Fruit fly (Drosophila melanogaster) ovary, adult (tissue): ENCODE results near the gene Bcs1.

Experiments used
- CG17801 ChIP-seq: fragments of 200-800 bp; optimal IDR thresholded peaks from 2 replicates; lab custom pipeline; 2019; ENCODE audit warnings: missing biosample characterization, mild to moderate bottlenecking, missing genetic modification characterization, moderate library complexity; ENCODE audit not compliant: partially characterized antibody

Bcs1 gene

dm6 chr2L:10222550-10223231 lies at the start of gene Bcs1:
TSS of gene Bcs1 (plus strand) at chr2L:10222657.
- TF ChIP-seq CG17801 (GFP tag; lab: Kevin White, UChicago) = no peak

dm6 chr2L:10180182-10180779 lies 42.2 kb upstream of the Bcs1 start, which contains the start of gene CG44153:
TSS of gene CG44153 (minus strand) at chr2L:10180256.
- TF ChIP-seq CG17801 (GFP tag; lab: Kevin White, UChicago) = no peak

dm6 chr2L:10191396-10191795 lies 31.1 kb upstream of the Bcs1 start, which contains the start of gene Fum4:
TSS of gene Fum4 (minus strand) at chr2L:10191496.
- TF ChIP-seq CG17801 (GFP tag; lab: Kevin White, UChicago) = no peak

DNA sequence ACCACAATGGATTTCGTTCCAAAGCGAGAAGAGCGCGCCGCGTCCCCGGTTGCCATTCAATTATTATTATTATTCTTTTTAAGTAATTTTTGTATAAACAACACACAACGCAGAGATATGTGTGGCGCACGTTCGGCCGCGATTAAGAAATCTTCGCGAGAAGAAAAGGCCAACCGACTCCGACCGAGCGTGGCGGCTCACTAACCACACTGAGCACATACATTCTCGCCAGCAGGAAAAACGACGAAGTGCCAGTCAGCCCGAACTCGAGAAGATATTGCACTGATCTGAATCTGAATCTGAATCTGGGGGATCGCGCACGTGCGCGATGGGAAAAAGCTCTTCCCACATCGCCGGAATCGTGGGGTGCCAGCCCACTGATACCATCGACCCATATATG lies 23.5 kb upstream of the Bcs1 start, which contains the start of gene Sur:
Gene Sur (minus strand): TSS at position 207 of the 400 bp plus-strand sequence.
- TF ChIP-seq CG17801 (GFP tag; lab: Kevin White, UChicago) = no peak

DNA sequence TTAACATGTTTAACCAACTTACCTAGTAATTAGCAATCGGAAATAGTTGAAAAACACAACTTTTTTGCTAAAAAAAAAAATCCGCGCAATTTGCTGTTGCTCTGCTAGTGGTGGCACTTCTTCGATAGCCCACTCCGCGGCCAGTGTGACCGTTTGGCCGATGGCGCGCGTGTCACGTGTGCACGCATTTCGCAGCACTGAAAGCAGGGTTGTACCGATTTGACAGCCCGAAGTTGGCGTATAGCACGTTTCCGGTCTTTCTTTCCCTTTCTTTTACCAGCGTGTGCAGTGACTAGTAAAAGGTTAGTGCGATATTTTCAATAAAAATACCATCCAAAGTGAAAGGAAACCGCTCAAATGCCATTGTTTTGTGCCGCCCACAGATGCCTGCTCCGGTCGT lies 21.6 kb upstream of the Bcs1 start, which contains the start of the genes Ripalpha and RpL7:
Gene Ripalpha (minus strand): TSS at position 128 of the 400 bp plus-strand sequence.
Gene RpL7 (plus strand): TSS at position 158 of the 400 bp plus-strand sequence.
- peak; percentile 88 for TF ChIP-seq CG17801 (GFP tag; lab: Kevin White, UChicago)

dm6 chr2L:10201743-10202142 lies 20.7 kb upstream of the Bcs1 start:
- TF ChIP-seq CG17801 (GFP tag; lab: Kevin White, UChicago) = no peak

DNA sequence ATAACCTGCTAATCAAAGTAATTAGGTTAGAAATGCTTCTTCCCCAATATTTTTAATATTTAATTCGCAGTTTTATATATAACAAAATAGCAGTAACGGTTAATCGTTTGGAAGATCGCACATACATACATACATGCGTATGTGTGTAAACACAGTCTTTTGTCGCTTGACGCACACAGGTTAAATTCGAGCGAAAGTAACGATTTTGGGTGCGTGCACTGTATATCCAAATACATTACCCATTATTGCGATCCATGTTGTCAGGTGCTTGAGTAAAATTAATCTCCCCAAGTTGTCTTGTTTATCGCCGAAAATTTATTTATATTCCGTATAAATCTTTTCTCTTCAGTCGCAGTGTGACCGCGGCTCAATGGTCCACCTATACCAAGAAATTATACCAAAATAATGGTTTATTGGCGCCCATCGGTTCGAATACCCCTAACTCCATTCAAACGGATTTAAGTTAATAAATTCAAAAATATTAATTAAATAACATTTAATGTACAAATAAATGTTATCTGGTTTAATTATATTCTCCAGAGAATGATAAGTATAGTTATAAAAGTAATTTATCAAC lies 18.4 kb upstream of the Bcs1 start, which contains the start of gene CG34159:
Gene CG34159 (minus strand): TSS at position 385 of the 577 bp plus-strand sequence.
- TF ChIP-seq CG17801 (GFP tag; lab: Kevin White, UChicago) = no peak

dm6 chr2L:10205940-10206339 lies 16.5 kb upstream of the Bcs1 start:
- no peak for TF ChIP-seq CG17801 (GFP tag; lab: Kevin White, UChicago)

DNA sequence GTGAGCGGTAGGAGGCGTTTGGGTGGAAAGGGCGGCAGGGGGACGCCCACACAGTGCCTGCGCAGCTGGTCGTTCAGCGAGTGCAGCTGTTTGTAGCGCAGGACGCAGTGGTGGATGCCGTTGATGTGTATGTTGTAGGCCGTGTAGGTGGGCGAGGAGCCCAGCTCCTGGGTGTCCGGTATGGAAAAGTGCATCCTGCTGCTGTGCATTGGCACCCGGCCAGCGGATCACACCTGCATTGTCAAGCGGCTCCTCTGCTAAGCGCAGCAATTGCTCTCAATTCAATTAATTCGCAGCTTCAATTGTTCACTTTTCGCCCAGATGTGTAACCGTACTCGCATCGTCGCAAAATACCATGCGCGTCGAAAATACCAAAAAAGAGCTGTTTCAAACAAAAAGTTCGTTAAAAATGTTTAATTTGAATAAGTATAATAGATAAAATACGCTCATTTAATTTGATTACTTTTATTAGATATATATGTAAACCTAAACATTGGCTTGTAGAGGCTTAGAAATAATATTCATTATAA lies 15.8 kb upstream of the Bcs1 start, which contains the start of gene Snx17:
Gene Snx17 (minus strand): TSS at position 329 of the 530 bp plus-strand sequence.
- TF ChIP-seq CG17801 (GFP tag; lab: Kevin White, UChicago) = no peak

- TF ChIP-seq CG17801 (GFP tag; lab: Kevin White, UChicago) = no peak
Observed at dm6 chr2L:10208799-10209794, 13.4 kb upstream of the Bcs1 start, which contains the start of gene CG5731. TSS of gene CG5731 (minus strand) at chr2L:10209744.

DNA sequence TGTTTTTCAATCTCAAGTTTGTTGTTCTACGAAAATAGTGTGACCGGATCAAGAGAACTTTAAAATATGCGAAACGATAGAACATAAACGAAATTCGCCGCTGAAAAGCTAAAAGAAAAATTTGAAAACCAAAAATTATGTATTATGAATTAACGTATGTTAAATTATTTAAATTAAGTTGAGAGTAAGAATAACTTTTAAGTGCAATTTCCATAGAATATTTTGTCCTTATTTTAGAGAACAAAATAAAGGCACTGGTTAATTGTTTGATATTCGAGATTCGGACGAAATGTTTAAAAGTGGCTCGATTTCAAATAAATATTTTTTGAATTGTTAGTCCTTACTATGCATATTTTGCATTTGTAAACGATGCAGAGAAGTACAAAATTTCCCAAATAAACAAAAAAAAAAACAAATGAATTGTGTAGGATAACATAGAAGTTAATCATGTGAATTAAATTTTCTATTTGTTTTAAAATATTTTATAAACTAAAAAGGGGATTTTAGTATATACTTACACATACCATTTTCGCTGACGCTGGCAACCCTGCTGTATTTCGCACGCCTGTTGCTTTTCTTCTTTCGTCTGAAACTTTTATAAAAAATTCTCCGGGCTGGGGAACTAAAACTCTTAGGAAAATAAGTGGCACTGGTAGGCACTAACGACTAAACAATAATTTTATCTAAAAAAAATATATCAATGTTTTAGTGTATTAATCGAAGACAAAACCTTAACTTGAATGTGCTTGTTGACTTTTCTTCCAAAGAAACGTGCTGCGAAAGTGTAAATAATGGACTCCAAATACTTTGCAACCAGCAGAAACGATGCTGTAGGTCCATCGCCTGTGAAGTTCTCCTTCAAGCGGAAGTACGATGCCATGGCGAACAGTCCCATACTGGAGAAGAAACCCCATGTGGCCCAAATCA lies 11.6 kb upstream of the Bcs1 start, which contains the start of the genes CG5727 and ath:
Gene CG5727 (minus strand): TSS at position 51 of the 927 bp plus-strand sequence.
Gene ath (plus strand): TSS at position 513 of the 927 bp plus-strand sequence.
- TF ChIP-seq CG17801 (GFP tag; lab: Kevin White, UChicago) = no peak

- no peak for TF ChIP-seq CG17801 (GFP tag; lab: Kevin White, UChicago)
Observed at dm6 chr2L:10220010-10220409, 2.4 kb upstream of the Bcs1 start.
